Fruit fly (Drosophila melanogaster) whole organism, prepupa: ENCODE results near the gene Hsp26.
A peak's percentile ranks its signal among the peaks of the same experiment; 100 is the strongest.

Experiments
- CG10669 ChIP-seq: fragments of 200-800 bp; sonication (Bioruptor generic); optimal IDR thresholded peaks from 3 replicates; lab custom pipeline; 2018; ENCODE audit warnings: missing biosample characterization, mild to moderate bottlenecking, missing genetic modification characterization, moderate library complexity
- CG1621 ChIP-seq: fragments of 200-800 bp; sonication (Bioruptor generic); optimal IDR thresholded peaks from 3 replicates; lab custom pipeline; 2018; ENCODE audit warnings: missing biosample characterization, mild to moderate bottlenecking, missing genetic modification characterization
- CG31627 ChIP-seq: fragments of 200-800 bp; sonication (Bioruptor generic); optimal IDR thresholded peaks from 3 replicates; lab custom pipeline; 2016; ENCODE audit warnings: missing biosample characterization, missing genetic modification characterization
- CG32006 ChIP-seq: fragments of 200-800 bp; sonication (Bioruptor generic); optimal IDR thresholded peaks from 3 replicates; lab custom pipeline; 2017; ENCODE audit warnings: missing biosample characterization, mild to moderate bottlenecking, missing genetic modification characterization
- CG3919 ChIP-seq: fragments of 200-800 bp; sonication (Bioruptor generic); optimal IDR thresholded peaks from 3 replicates; lab custom pipeline; 2016; ENCODE audit warnings: missing biosample characterization, missing genetic modification characterization
- CG6163 ChIP-seq: fragments of 200-800 bp; sonication (Bioruptor generic); IDR thresholded peaks from 3 replicates; pipeline ENCODE4 v1.3.6; 2022; ENCODE audit warnings: missing biosample characterization, missing genetic modification characterization
- CG6276 ChIP-seq: fragments of 200-800 bp; sonication (Bioruptor generic); optimal IDR thresholded peaks from 2 replicates; lab custom pipeline; 2017; ENCODE audit warnings: missing biosample characterization, mild to moderate bottlenecking, missing genetic modification characterization
- CG6792 ChIP-seq: fragments of 200-800 bp; sonication (Bioruptor generic); optimal IDR thresholded peaks from 3 replicates; lab custom pipeline; 2016; ENCODE audit warnings: missing biosample characterization, missing genetic modification characterization
- CG6808 ChIP-seq: fragments of 200-800 bp; sonication (Bioruptor generic); optimal IDR thresholded peaks from 3 replicates; lab custom pipeline; 2017; ENCODE audit warnings: missing biosample characterization, missing genetic modification characterization, mild to moderate bottlenecking, moderate library complexity, missing genetic modification reagents
- CG7368 ChIP-seq: fragments of 200-800 bp; sonication (Bioruptor generic); optimal IDR thresholded peaks from 3 replicates; lab custom pipeline; 2016; ENCODE audit warnings: missing biosample characterization, missing genetic modification characterization
- CG8319 ChIP-seq: fragments of 200-800 bp; sonication (Bioruptor generic); optimal IDR thresholded peaks from 3 replicates; lab custom pipeline; 2016; ENCODE audit warnings: missing biosample characterization, missing genetic modification characterization
- Eip78C ChIP-seq: fragments of 200-800 bp; sonication (Bioruptor generic); peaks from one replicate; lab custom pipeline; 2016; ENCODE audit warnings: missing biosample characterization, missing genetic modification characterization
- Ets96B ChIP-seq: fragments of 200-800 bp; optimal IDR thresholded peaks from 2 replicates; lab custom pipeline; 2019; ENCODE audit warnings: missing biosample characterization, mild to moderate bottlenecking, missing genetic modification characterization, moderate library complexity
- Gug ChIP-seq: fragments of 200-800 bp; sonication (Bioruptor generic); IDR thresholded peaks from 2 replicates; pipeline ENCODE4 v1.3.6; 2022; ENCODE audit warnings: missing biosample characterization, missing genetic modification characterization
- Hr39 ChIP-seq: fragments of 200-800 bp; sonication (Bioruptor generic); optimal IDR thresholded peaks from 2 replicates; lab custom pipeline; 2016; ENCODE audit warnings: missing biosample characterization, missing genetic modification characterization
- Hr4 ChIP-seq: fragments of 200-800 bp; sonication (Bioruptor generic); optimal IDR thresholded peaks from 3 replicates; lab custom pipeline; 2016; ENCODE audit warnings: missing biosample characterization, missing genetic modification characterization
- Met ChIP-seq: fragments of 200-800 bp; sonication (Bioruptor generic); optimal IDR thresholded peaks from 3 replicates; lab custom pipeline; 2016; ENCODE audit warnings: missing biosample characterization, missing genetic modification characterization
- OdsH ChIP-seq: fragments of 200-800 bp; sonication (Bioruptor generic); optimal IDR thresholded peaks from 3 replicates; lab custom pipeline; 2016; ENCODE audit warnings: missing biosample characterization, missing genetic modification characterization
- Sox102F ChIP-seq: fragments of 200-800 bp; sonication (Bioruptor generic); optimal IDR thresholded peaks from 2 replicates; lab custom pipeline; 2016; ENCODE audit warnings: missing biosample characterization, mild to moderate bottlenecking, missing genetic modification characterization
- Sox14 ChIP-seq: fragments of 200-800 bp; sonication (Bioruptor generic); optimal IDR thresholded peaks from 3 replicates; lab custom pipeline; 2016; ENCODE audit warnings: missing biosample characterization, missing genetic modification characterization
- achi ChIP-seq: fragments of 200-800 bp; sonication (Bioruptor generic); optimal IDR thresholded peaks from 3 replicates; lab custom pipeline; 2016; ENCODE audit warnings: missing biosample characterization, missing genetic modification characterization
- acj6 ChIP-seq: fragments of 200-800 bp; sonication (Bioruptor generic); optimal IDR thresholded peaks from 3 replicates; lab custom pipeline; 2016; ENCODE audit warnings: missing biosample characterization, missing genetic modification characterization
- cyc ChIP-seq: fragments of 200-800 bp; sonication (Bioruptor generic); optimal IDR thresholded peaks from 3 replicates; lab custom pipeline; 2016; ENCODE audit warnings: missing biosample characterization, missing genetic modification characterization
- dsx ChIP-seq: fragments of 200-800 bp; optimal IDR thresholded peaks from 3 replicates; lab custom pipeline; 2019; ENCODE audit warnings: missing biosample characterization, mild to moderate bottlenecking, missing genetic modification characterization, moderate library complexity; ENCODE audit not compliant: poor library complexity, severe bottlenecking
- eg ChIP-seq: fragments of 200-800 bp; sonication (Bioruptor generic); IDR thresholded peaks from 3 replicates; pipeline ENCODE4 v1.3.6; 2022; ENCODE audit warnings: missing biosample characterization, missing genetic modification characterization
- esn ChIP-seq: fragments of 200-800 bp; sonication (Bioruptor generic); optimal IDR thresholded peaks from 2 replicates; lab custom pipeline; 2016; ENCODE audit warnings: missing biosample characterization, mild to moderate bottlenecking, missing genetic modification characterization, moderate library complexity
- lz ChIP-seq: fragments of 200-800 bp; sonication (Bioruptor generic); optimal IDR thresholded peaks from 3 replicates; lab custom pipeline; 2016; ENCODE audit warnings: missing biosample characterization, missing genetic modification characterization
- pdm3 ChIP-seq: fragments of 200-800 bp; sonication (Bioruptor generic); optimal IDR thresholded peaks from 3 replicates; lab custom pipeline; 2016; ENCODE audit warnings: missing biosample characterization, missing genetic modification characterization
- topi ChIP-seq: fragments of 200-800 bp; sonication (Bioruptor generic); optimal IDR thresholded peaks from 3 replicates; lab custom pipeline; 2016; ENCODE audit warnings: missing biosample characterization, missing genetic modification characterization
- vri ChIP-seq: fragments of 200-800 bp; sonication (Bioruptor generic); optimal IDR thresholded peaks from 3 replicates; lab custom pipeline; 2016; ENCODE audit warnings: missing biosample characterization, mild to moderate bottlenecking, missing genetic modification characterization

Gene Hsp26

DNA sequence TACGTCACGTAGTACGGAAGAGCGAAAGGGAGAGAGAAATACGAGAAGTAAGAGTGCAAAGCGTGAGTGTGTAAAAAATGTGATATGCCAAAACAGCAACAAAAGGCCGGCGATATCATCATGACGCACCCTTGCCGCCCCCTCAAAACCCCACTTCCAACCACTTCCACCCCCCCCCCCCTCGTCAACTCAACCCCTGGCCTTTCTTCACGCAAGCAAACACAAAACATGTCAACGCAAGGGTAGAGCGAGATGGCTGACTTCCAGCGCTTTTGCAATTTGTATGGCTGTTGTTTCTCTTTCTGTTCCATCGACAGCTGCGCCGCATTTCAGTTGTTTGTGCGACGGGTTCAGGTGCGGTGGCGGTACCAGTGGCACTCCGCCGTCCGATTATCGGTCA is 41.5 kb downstream of the Hsp26 start (continued):
- TF ChIP-seq vri (GFP tag; lab: Kevin White, UChicago) = peak; percentile 21
- TF ChIP-seq dsx (GFP tag; lab: Kevin White, UChicago) = no peak
- TF ChIP-seq Sox14 (GFP tag; lab: Kevin White, UChicago) = peak; percentile 34
- TF ChIP-seq Met (GFP tag; lab: Kevin White, UChicago) = no peak
- TF ChIP-seq Ets96B = no peak
- no peak for TF ChIP-seq esn (GFP tag; lab: Kevin White, UChicago)
- TF ChIP-seq CG32006 (GFP tag; lab: Kevin White, UChicago) = no peak

DNA sequence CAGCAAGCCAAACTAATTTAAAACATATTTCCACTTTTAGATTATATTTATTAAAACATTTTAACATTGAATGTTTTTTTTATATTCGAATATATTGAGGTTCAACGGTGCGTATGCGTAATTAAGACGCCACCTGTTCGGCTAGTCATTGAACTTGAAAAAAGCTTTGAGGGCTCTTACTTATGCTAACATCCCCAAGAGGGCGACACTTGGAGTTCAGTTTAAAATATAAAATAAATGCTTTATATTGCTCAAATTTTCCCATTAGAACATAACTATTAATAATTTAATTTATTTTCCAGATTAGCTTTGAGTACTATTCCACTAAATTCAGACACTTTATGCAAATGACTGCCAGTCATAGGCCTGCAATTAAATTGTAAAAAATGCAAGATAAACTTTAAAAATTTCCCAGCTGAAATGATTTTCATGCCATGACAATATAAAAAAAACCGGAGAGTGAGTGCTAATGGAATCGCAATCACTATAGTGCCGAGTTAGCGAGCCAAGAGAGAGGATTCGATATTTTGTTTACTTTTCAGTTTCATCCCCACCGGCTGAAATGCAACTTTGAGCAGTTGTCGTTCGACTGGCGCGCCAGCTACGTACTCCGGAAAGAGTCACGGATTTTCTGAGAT is 43.4 kb downstream of the Hsp26 start, which contains the start of gene PGRP-LA:
Gene PGRP-LA, plus strand, starts transcription at position 588 of the 638 bp plus-strand sequence.
- TF ChIP-seq Sox14 (GFP tag; lab: Kevin White, UChicago) (peak; percentile 10), Hr4 (GFP tag; lab: Kevin White, UChicago) (peak; percentile 26), OdsH (GFP tag; lab: Kevin White, UChicago) (peak; percentile 37), Gug (GFP tag; lab: Robert Waterston, UW) (no peak), CG1621 (tag; lab: Kevin White, UChicago) (no peak), eg (no peak), CG6792 (GFP tag; lab: Kevin White, UChicago) (no peak), acj6 (GFP tag; lab: Kevin White, UChicago) (peak; percentile 33), Met (GFP tag; lab: Kevin White, UChicago) (peak; percentile 45), CG6163 (GFP tag; lab: Robert Waterston, UW) (peak; percentile 21; the same call in 1 of the 3 replicates), Hr39 (GFP tag; lab: Kevin White, UChicago) (peak; percentile 5), topi (GFP tag; lab: Kevin White, UChicago) (peak; percentile 21), Eip78C (GFP tag; lab: Kevin White, UChicago) (peak; percentile 69), achi (peak; percentile 10), pdm3 (GFP tag; lab: Kevin White, UChicago) (peak; percentile 44), CG8319 (GFP tag; lab: Kevin White, UChicago) (no peak), cyc (peak; percentile 44), Sox102F (GFP tag; lab: Kevin White, UChicago) (peak; percentile 31), CG31627 (GFP tag; lab: Kevin White, UChicago) (peak; percentile 18), CG3919 (GFP tag; lab: Kevin White, UChicago) (peak; percentile 57), CG7368 (no peak), CG32006 (GFP tag; lab: Kevin White, UChicago) (no peak), CG10669 (GFP tag; lab: Kevin White, UChicago) (no peak), lz (GFP tag; lab: Kevin White, UChicago) (peak; percentile 41), CG6276 (GFP tag; lab: Kevin White, UChicago) (no peak), CG6808 (no peak)
